Fruit fly (Drosophila melanogaster): ENCODE results near the gene Nrt.

The Nrt gene

dm6 chr3L:16760274-16760673 is 5.6 kb upstream of the Nrt start (continued):
- TF ChIP-seq CG42726 (GFP tag; IDR thresholded peaks at IDR 0.05; ENCODE audit: partially characterized antibody), result no peak
- no peak for TF ChIP-seq NK7.1 (GFP tag; optimal IDR thresholded peaks at IDR 0.05)
- no peak for TF ChIP-seq otp (GFP tag; IDR thresholded peaks at IDR 0.05)
- TF ChIP-seq CG17829 (tag; optimal IDR thresholded peaks at IDR 0.05), result peak; percentile 14
- peak in 1 of 2 experiments; percentile 78 for TF ChIP-seq eve (GFP tag; optimal IDR thresholded peaks at IDR 0.05)
- no peak for TF ChIP-seq gce (GFP tag; IDR thresholded peaks at IDR 0.05)
- no peak for TF ChIP-seq stwl (tag; optimal IDR thresholded peaks at IDR 0.05)
- peak; percentile 18 for TF ChIP-seq CG12071 (GFP tag; optimal IDR thresholded peaks at IDR 0.05)
- TF ChIP-seq CG7556 (GFP tag; optimal IDR thresholded peaks at IDR 0.05), result no peak
- no peak for TF ChIP-seq Meics (GFP tag; optimal IDR thresholded peaks at IDR 0.05)
- TF ChIP-seq h (optimal IDR thresholded peaks at IDR 0.05), result no peak
- no peak for TF ChIP-seq CG3281 (GFP tag; optimal IDR thresholded peaks at IDR 0.05)
- no peak for TF ChIP-seq fru (optimal IDR thresholded peaks at IDR 0.05)
- TF ChIP-seq Doc2 (GFP tag; IDR thresholded peaks at IDR 0.05), result no peak
- TF ChIP-seq br (optimal IDR thresholded peaks at IDR 0.05), result no peak
- TF ChIP-seq Taf1 (GFP tag; IDR thresholded peaks at IDR 0.05), result no peak
- no peak for TF ChIP-seq CG5245 (GFP tag; optimal IDR thresholded peaks at IDR 0.05)
- TF ChIP-seq gcm2 (GFP tag; optimal IDR thresholded peaks at IDR 0.05), result no peak
- TF ChIP-seq CG15269 (tag; optimal IDR thresholded peaks at IDR 0.05), result peak; percentile 32
- no peak for TF ChIP-seq salm (tag; optimal IDR thresholded peaks at IDR 0.05)
- no peak for TF ChIP-seq Trl (optimal IDR thresholded peaks at IDR 0.05)
- TF ChIP-seq Trl (GFP tag; optimal IDR thresholded peaks at IDR 0.05), result no peak
- no peak for TF ChIP-seq D (optimal IDR thresholded peaks at IDR 0.05)
- TF ChIP-seq D (GFP tag; optimal IDR thresholded peaks at IDR 0.05), result peak; percentile 42
- TF ChIP-seq Oaz (GFP tag; IDR thresholded peaks at IDR 0.05), result no peak
- TF ChIP-seq amos (GFP tag; IDR thresholded peaks at IDR 0.05; ENCODE audit: partially characterized antibody), result no peak
- TF ChIP-seq CG11456 (GFP tag; IDR thresholded peaks at IDR 0.05), result no peak
- TF ChIP-seq Sry-β (GFP tag; optimal IDR thresholded peaks at IDR 0.05), result no peak
- no peak for TF ChIP-seq lbe (GFP tag; optimal IDR thresholded peaks at IDR 0.05)
- peak; percentile 25 for TF ChIP-seq Antp (GFP tag; optimal IDR thresholded peaks at IDR 0.05)
- TF ChIP-seq gro (GFP tag; optimal IDR thresholded peaks at IDR 0.05), result no peak
- TF ChIP-seq CG13424 (tag; optimal IDR thresholded peaks at IDR 0.05), result peak; percentile 20
- TF ChIP-seq bbx (GFP tag; IDR thresholded peaks at IDR 0.05; ENCODE audit: partially characterized antibody), result no peak
- no peak for TF ChIP-seq CG8290 (GFP tag; optimal IDR thresholded peaks at IDR 0.05)
- TF ChIP-seq CG8290 (tag; optimal IDR thresholded peaks at IDR 0.05), result peak in 1 of 2 experiments; percentile 45
- TF ChIP-seq ATbp (GFP tag; optimal IDR thresholded peaks at IDR 0.05), result peak; percentile 8
- TF ChIP-seq Six4 (GFP tag; optimal IDR thresholded peaks at IDR 0.05), result no peak
- TF ChIP-seq Dp (GFP tag; optimal IDR thresholded peaks at IDR 0.05), result no peak
- TF ChIP-seq CG18011 (GFP tag; optimal IDR thresholded peaks at IDR 0.05), result no peak
- TF ChIP-seq YL-1 (GFP tag; optimal IDR thresholded peaks at IDR 0.05), result no peak
- TF ChIP-seq sqz (GFP tag; optimal IDR thresholded peaks at IDR 0.05), result no peak
- TF ChIP-seq CG13624 (GFP tag; optimal IDR thresholded peaks at IDR 0.05), result no peak
- no peak for TF ChIP-seq CG1792 (GFP tag; optimal IDR thresholded peaks at IDR 0.05)
- TF ChIP-seq onecut (GFP tag; IDR thresholded peaks at IDR 0.05), result no peak
- TF ChIP-seq grau (tag; optimal IDR thresholded peaks at IDR 0.05), result peak; percentile 44
- peak; percentile 55 for TF ChIP-seq dmrt11E (tag; optimal IDR thresholded peaks at IDR 0.05)
- no peak for TF ChIP-seq ems (GFP tag; optimal IDR thresholded peaks at IDR 0.05)
- TF ChIP-seq CG2875 (GFP tag; optimal IDR thresholded peaks at IDR 0.05), result no peak
- no peak for TF ChIP-seq CG14667 (GFP tag; IDR thresholded peaks at IDR 0.05)
- no peak for TF ChIP-seq CG14860 (GFP tag; IDR thresholded peaks at IDR 0.05; ENCODE audit: partially characterized antibody)
- TF ChIP-seq CG5953 (GFP tag; IDR thresholded peaks at IDR 0.05), result no peak
- TF ChIP-seq Atf-2 (GFP tag; optimal IDR thresholded peaks at IDR 0.05), result peak; percentile 39
- TF ChIP-seq Blimp-1 (GFP tag; optimal IDR thresholded peaks at IDR 0.05), result peak; percentile 70
- no peak for TF ChIP-seq pzg (GFP tag; optimal IDR thresholded peaks at IDR 0.05)

Measured in whole organism, embryonic.